Worm (Caenorhabditis elegans): ENCODE measurements around the gene ZK1307.4.

DNA sequence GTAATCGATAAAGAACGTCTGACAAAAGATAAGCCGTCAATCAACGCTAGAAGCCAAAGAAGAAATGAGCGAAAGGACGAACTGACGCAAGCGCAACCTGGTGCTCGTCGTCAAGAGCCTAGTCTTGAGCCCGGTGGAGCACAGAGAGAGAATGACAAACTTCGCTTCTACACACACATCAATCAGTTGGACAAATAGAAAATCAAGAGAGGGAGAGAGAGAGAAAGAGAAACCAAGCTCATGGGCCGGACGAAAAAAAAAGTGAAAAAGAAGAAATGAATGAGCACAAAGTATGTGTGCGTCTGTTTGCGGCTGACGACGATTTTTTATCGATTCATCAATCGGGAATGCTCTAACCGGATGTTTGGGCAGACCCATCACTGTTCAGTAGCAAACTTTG is 30.5 kb downstream of the ZK1307.4 start:
- no peak for TF ChIP-seq flt-1 (GFP tag; IDR thresholded peaks at IDR 0.05)
- TF ChIP-seq tab-1 (GFP tag; IDR thresholded peaks at IDR 0.05) = no peak
- TF ChIP-seq med-1 (GFP tag; optimal IDR thresholded peaks at IDR 0.05; ENCODE audit: insufficient read depth) = no peak
- no peak for TF ChIP-seq ztf-23 (GFP tag; IDR thresholded peaks at IDR 0.05)
- no peak for TF ChIP-seq cog-1 (tag; optimal IDR thresholded peaks at IDR 0.05)
- TF ChIP-seq T22C8.4 (GFP tag; IDR thresholded peaks at IDR 0.05) = no peak
- TF ChIP-seq ref-1 (GFP tag; conservative IDR thresholded peaks at IDR 0.05) = no peak
- TF ChIP-seq ztf-29 (GFP tag; IDR thresholded peaks at IDR 0.05) = no peak
